Worm (Caenorhabditis elegans): ENCODE results near the gene fipr-11.

DNA sequence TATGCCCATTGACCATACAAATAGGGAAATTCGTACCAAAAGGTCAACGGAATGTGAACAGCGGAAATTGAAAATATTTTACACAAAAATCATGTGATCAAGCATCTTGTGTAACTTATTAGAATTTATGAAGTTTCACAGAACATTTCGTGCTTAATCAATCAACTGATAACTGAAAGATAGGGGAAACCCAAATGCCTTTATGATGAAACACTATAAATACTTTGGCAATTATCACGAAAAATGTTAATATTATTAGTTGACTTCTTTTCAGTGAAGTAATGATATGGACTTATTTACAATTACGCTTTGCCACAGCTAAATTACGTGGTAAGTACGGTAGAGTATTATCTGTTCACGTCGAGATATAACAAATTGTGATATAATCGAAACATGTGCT lies 49.0 kb downstream of the fipr-11 start:
- TF ChIP-seq egl-27 (tag; optimal IDR thresholded peaks at IDR 0.05) (no peak), skn-1 (tag; optimal IDR thresholded peaks at IDR 0.05) (no peak), elt-1 (tag; optimal IDR thresholded peaks at IDR 0.05) (no peak), elt-3 (tag; optimal IDR thresholded peaks at IDR 0.05) (no peak), ztf-11 (tag; optimal IDR thresholded peaks at IDR 0.05) (no peak), nhr-237 (tag; optimal IDR thresholded peaks at IDR 0.05) (no peak), ceh-28 (tag; optimal IDR thresholded peaks at IDR 0.05) (no peak)

All from whole organism, L3 larva.